Worm (Caenorhabditis elegans) whole organism, early embryonic: ENCODE results near the gene M28.8.

Source experiments
- B0310.2 ChIP-seq: sonication (generic microtip); optimal IDR thresholded peaks from 2 replicates; lab custom pipeline; 2016; ENCODE audit warnings: mild to moderate bottlenecking, missing genetic modification characterization, missing compliant biosample characterization
- F13C5.2 ChIP-seq: sonication (generic microtip); optimal IDR thresholded peaks from 2 replicates; lab custom pipeline; 2017; ENCODE audit warnings: mild to moderate bottlenecking, missing genetic modification characterization, inconsistent platforms, missing compliant biosample characterization
- aly-1 ChIP-seq: sonication (generic microtip); optimal IDR thresholded peaks from 2 replicates; lab custom pipeline; 2016; ENCODE audit warnings: missing genetic modification characterization, missing compliant biosample characterization
- ama-1 ChIP-seq: fragments of 150-350 bp; optimal IDR thresholded peaks from 2 replicates; lab custom pipeline; 2014
- ceh-13 ChIP-seq: fragments of 200-800 bp; sonication (Bioruptor generic); optimal IDR thresholded peaks from 2 replicates; lab custom pipeline; 2018; ENCODE audit warnings: mild to moderate bottlenecking, missing genetic modification characterization, missing compliant biosample characterization
- ceh-36 ChIP-seq: sonication (generic microtip); optimal IDR thresholded peaks from 2 replicates; lab custom pipeline; 2016; ENCODE audit warnings: missing genetic modification characterization, inconsistent platforms, missing compliant biosample characterization
- ets-7 ChIP-seq: sonication (generic microtip); optimal IDR thresholded peaks from 2 replicates; lab custom pipeline; 2016; ENCODE audit warnings: missing genotype, missing genetic modification characterization, missing compliant biosample characterization
- flt-1 ChIP-seq: fragments of 200-800 bp; sonication (Bioruptor generic); IDR thresholded peaks from 2 replicates; pipeline ENCODE4 v1.3.6; 2022; ENCODE audit warnings: missing genetic modification characterization, missing compliant biosample characterization
- hmbx-1 ChIP-seq: sonication (generic microtip); optimal IDR thresholded peaks from 2 replicates; lab custom pipeline; 2016; ENCODE audit warnings: mild to moderate bottlenecking, missing genetic modification characterization, missing compliant biosample characterization
- hmg-4 ChIP-seq: fragments of 200-800 bp; sonication (Bioruptor generic); optimal IDR thresholded peaks from 2 replicates; lab custom pipeline; 2018; ENCODE audit warnings: mild to moderate bottlenecking, missing genetic modification characterization, missing compliant biosample characterization
- hnd-1 ChIP-seq: sonication (generic microtip); optimal IDR thresholded peaks from 2 replicates; lab custom pipeline; 2016; ENCODE audit warnings: missing genetic modification characterization, missing compliant biosample characterization
- pes-1 ChIP-seq: fragments of 200-800 bp; sonication (Bioruptor generic); IDR thresholded peaks from 2 replicates; pipeline ENCODE4 v1.3.6; 2022; ENCODE audit warnings: missing genetic modification reagents, missing genetic modification characterization, missing compliant biosample characterization
- scrt-1 ChIP-seq: fragments of 200-800 bp; sonication (Bioruptor generic); IDR thresholded peaks from 2 replicates; pipeline ENCODE4 v1.3.6; 2022; ENCODE audit warnings: missing genetic modification characterization, missing compliant biosample characterization
- sea-1 ChIP-seq: fragments of 200-800 bp; sonication (Bioruptor generic); conservative IDR thresholded peaks from 2 replicates; pipeline ENCODE4 v1.3.6; 2022; ENCODE audit warnings: missing genetic modification characterization, missing compliant biosample characterization
- tbx-11 ChIP-seq: fragments of 200-800 bp; sonication (Bioruptor generic); IDR thresholded peaks from 2 replicates; pipeline ENCODE4 v1.3.6; 2022; ENCODE audit warnings: missing genetic modification characterization, missing compliant biosample characterization
- tbx-37 ChIP-seq: fragments of 200-800 bp; sonication (Bioruptor generic); conservative IDR thresholded peaks from 2 replicates; pipeline ENCODE4 v1.3.6; 2022; ENCODE audit warnings: missing genetic modification reagents, missing genetic modification characterization, missing compliant biosample characterization
- tra-4 ChIP-seq: sonication (generic microtip); optimal IDR thresholded peaks from 2 replicates; lab custom pipeline; 2017; ENCODE audit warnings: missing genetic modification characterization, missing compliant biosample characterization

The M28.8 gene

ce11 chrII:10605512-10605911, 22.6 kb upstream of the M28.8 start, which contains the start of gene taf-13:
Gene taf-13 (minus strand): TSS chrII:10605612.
- no peak for TF ChIP-seq scrt-1 (GFP tag; lab: Robert Waterston, UW)
- no peak for TF ChIP-seq tbx-37 (GFP tag; lab: Robert Waterston, UW)
- TF ChIP-seq aly-1 (tag; lab: Kevin White, UChicago) = no peak
- TF ChIP-seq hmbx-1 (tag; lab: Kevin White, UChicago) = no peak
- TF ChIP-seq ama-1 (lab: Kevin White, UChicago) = no peak
- no peak for TF ChIP-seq hmg-4 (GFP tag; lab: Kevin White, UChicago)
- no peak for TF ChIP-seq ceh-13 (GFP tag; lab: Kevin White, UChicago)
- TF ChIP-seq sea-1 (GFP tag; lab: Robert Waterston, UW) = no peak
- TF ChIP-seq ets-7 (tag; lab: Kevin White, UChicago) = no peak

DNA sequence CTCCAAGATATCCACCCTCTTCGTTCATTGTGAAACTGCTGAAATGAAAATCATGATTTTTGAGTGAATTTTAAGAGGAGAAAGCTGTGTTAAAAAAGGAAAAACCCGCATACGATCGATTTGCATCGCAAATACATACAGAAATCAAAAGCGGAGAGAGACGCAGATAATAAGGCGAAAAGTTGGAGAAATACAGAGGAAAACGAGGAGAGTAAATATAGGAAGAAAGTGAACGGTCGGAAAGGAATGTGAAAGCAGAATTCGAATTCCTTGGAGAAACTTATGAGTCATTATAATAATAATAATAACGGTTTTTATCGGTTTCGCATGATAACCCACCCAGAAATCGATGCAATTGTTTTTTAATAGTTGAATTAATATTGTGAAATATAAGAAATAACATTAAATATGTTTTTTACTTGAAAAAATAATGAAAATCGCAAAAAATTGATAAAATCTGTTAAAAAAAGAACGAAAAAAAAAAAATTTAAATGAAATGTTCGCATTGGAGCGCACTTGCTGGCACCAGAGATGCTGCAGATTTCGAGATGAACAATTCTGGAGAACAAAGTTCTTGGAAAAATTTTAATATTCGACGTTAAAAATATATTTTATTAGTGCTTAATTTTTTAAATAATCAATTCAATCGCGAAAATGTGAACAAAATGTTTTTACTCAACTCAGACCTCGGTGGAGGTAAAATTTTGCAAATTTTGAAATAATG, 20.7 kb upstream of the M28.8 start, which contains the start of gene ccm-3:
Gene ccm-3, minus strand, starts transcription at position 38 of the 724 bp plus-strand sequence.
- TF ChIP-seq flt-1 (GFP tag; lab: Robert Waterston, UW) (no peak), scrt-1 (GFP tag; lab: Robert Waterston, UW) (no peak), hnd-1 (tag; lab: Kevin White, UChicago) (no peak), aly-1 (tag; lab: Kevin White, UChicago) (no peak), ets-7 (tag; lab: Kevin White, UChicago) (no peak), hmg-4 (GFP tag; lab: Kevin White, UChicago) (no peak), sea-1 (GFP tag; lab: Robert Waterston, UW) (no peak), ama-1 (lab: Kevin White, UChicago) (no peak), B0310.2 (no peak), tra-4 (tag; lab: Kevin White, UChicago) (no peak)

ce11 chrII:10608821-10609220, 19.2 kb upstream of the M28.8 start:
- no peak for TF ChIP-seq tbx-11
- TF ChIP-seq ceh-13 (GFP tag; lab: Kevin White, UChicago) = no peak
- TF ChIP-seq hmg-4 (GFP tag; lab: Kevin White, UChicago) = no peak
- TF ChIP-seq B0310.2 = no peak
- no peak for TF ChIP-seq pes-1
- TF ChIP-seq F13C5.2 (tag; lab: Kevin White, UChicago) = no peak
- TF ChIP-seq ama-1 (lab: Kevin White, UChicago) = no peak
- TF ChIP-seq tra-4 (tag; lab: Kevin White, UChicago) = no peak
- TF ChIP-seq hmbx-1 (tag; lab: Kevin White, UChicago) = no peak
- TF ChIP-seq ets-7 (tag; lab: Kevin White, UChicago) = no peak
- TF ChIP-seq flt-1 (GFP tag; lab: Robert Waterston, UW) = no peak
- no peak for TF ChIP-seq hnd-1 (tag; lab: Kevin White, UChicago)
- no peak for TF ChIP-seq tbx-37 (GFP tag; lab: Robert Waterston, UW)
- TF ChIP-seq sea-1 (GFP tag; lab: Robert Waterston, UW) = no peak
- TF ChIP-seq aly-1 (tag; lab: Kevin White, UChicago) = no peak
- no peak for TF ChIP-seq ceh-36
- no peak for TF ChIP-seq scrt-1 (GFP tag; lab: Robert Waterston, UW)

DNA sequence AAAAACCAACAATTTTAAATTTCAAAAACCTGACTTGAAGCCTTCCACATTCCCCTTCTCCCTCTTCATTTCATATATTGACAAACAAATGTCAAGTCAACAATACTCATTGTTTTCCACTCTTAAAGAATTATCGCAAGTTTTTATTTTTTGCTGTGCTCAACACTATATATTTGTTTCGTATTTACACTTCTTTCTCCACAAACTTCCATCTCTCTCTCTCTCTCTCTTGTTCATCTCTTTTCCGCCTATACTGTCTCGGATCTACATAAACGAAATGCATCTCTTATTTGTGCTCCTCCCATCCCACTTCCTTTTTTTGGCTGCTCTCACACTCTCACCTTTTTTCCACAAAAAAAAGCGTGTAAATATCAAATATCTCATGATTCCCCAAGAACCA, 15.3 kb upstream of the M28.8 start, which contains the start of gene C14A4.12:
Gene C14A4.12, plus strand, starts transcription at position 301 of the 400 bp plus-strand sequence.
- TF ChIP-seq ama-1 (lab: Kevin White, UChicago) = no peak
- no peak for TF ChIP-seq ets-7 (tag; lab: Kevin White, UChicago)
- no peak for TF ChIP-seq pes-1
- TF ChIP-seq B0310.2 = no peak
- TF ChIP-seq scrt-1 (GFP tag; lab: Robert Waterston, UW) = no peak
- no peak for TF ChIP-seq tra-4 (tag; lab: Kevin White, UChicago)
- no peak for TF ChIP-seq tbx-11
- TF ChIP-seq hnd-1 (tag; lab: Kevin White, UChicago) = no peak
- no peak for TF ChIP-seq ceh-13 (GFP tag; lab: Kevin White, UChicago)
- TF ChIP-seq sea-1 (GFP tag; lab: Robert Waterston, UW) = no peak
- TF ChIP-seq ceh-36 = no peak
- no peak for TF ChIP-seq aly-1 (tag; lab: Kevin White, UChicago)
- TF ChIP-seq F13C5.2 (tag; lab: Kevin White, UChicago) = no peak
- TF ChIP-seq hmg-4 (GFP tag; lab: Kevin White, UChicago) = no peak

- TF ChIP-seq ceh-13 (GFP tag; lab: Kevin White, UChicago) (no peak), tra-4 (tag; lab: Kevin White, UChicago) (no peak), ceh-36 (no peak), hmg-4 (GFP tag; lab: Kevin White, UChicago) (no peak), flt-1 (GFP tag; lab: Robert Waterston, UW) (no peak), aly-1 (tag; lab: Kevin White, UChicago) (no peak), sea-1 (GFP tag; lab: Robert Waterston, UW) (no peak), tbx-37 (GFP tag; lab: Robert Waterston, UW) (no peak), F13C5.2 (tag; lab: Kevin White, UChicago) (no peak), hnd-1 (tag; lab: Kevin White, UChicago) (no peak), hmbx-1 (tag; lab: Kevin White, UChicago) (no peak), ets-7 (tag; lab: Kevin White, UChicago) (no peak), pes-1 (no peak), scrt-1 (GFP tag; lab: Robert Waterston, UW) (no peak)
Observed at ce11 chrII:10618157-10618556, 9.9 kb upstream of the M28.8 start, which contains the start of gene C14A4.13. Gene C14A4.13 (plus strand): TSS chrII:10618457.

- no peak for TF ChIP-seq pes-1
- no peak for TF ChIP-seq tra-4 (tag; lab: Kevin White, UChicago)
- TF ChIP-seq hnd-1 (tag; lab: Kevin White, UChicago) = no peak
- no peak for TF ChIP-seq sea-1 (GFP tag; lab: Robert Waterston, UW)
- no peak for TF ChIP-seq ets-7 (tag; lab: Kevin White, UChicago)
- no peak for TF ChIP-seq tbx-37 (GFP tag; lab: Robert Waterston, UW)
- TF ChIP-seq ama-1 (lab: Kevin White, UChicago) = no peak
- TF ChIP-seq tbx-11 = no peak
- TF ChIP-seq ceh-36 = no peak
- no peak for TF ChIP-seq flt-1 (GFP tag; lab: Robert Waterston, UW)
- TF ChIP-seq aly-1 (tag; lab: Kevin White, UChicago) = no peak
Observed at ce11 chrII:10621965-10622364, 6.1 kb upstream of the M28.8 start, which contains the start of gene cutl-9. Gene cutl-9 (plus strand): TSS chrII:10622265.
